Comparison of ENCODE assay signal across 3 fruit fly cellular contexts in genomic region chr2L:13928461-13928860, dm6.
TF ChIP-seq lines count a peak whose summit lies in the region.

No protein-coding gene starts in this region.

- no peak for TF ChIP-seq CTCF in whole organism, embryonic (GFP tag; optimal IDR thresholded peaks at IDR 0.05; lab: Kevin White, UChicago)

TF ChIP-seq in whole organism, embryonic, 481 proteins besides CTCF, POLR2A, EP300 and RAD21 (continues in another document):
- TF ChIP-seq CG10543 (GFP tag; optimal IDR thresholded peaks at IDR 0.05; lab: Kevin White, UChicago) (no peak), exex (tag; optimal IDR thresholded peaks at IDR 0.05; lab: Kevin White, UChicago) (no peak), zen2 (GFP tag; IDR thresholded peaks at IDR 0.05; lab: Robert Waterston, UW; ENCODE audit: partially characterized antibody) (no peak), Sry-δ (GFP tag; optimal IDR thresholded peaks at IDR 0.05; lab: Kevin White, UChicago) (no peak), CG11504 (tag; optimal IDR thresholded peaks at IDR 0.05; lab: Kevin White, UChicago) (peak; percentile 3), Drgx (GFP tag; IDR thresholded peaks at IDR 0.05; lab: Robert Waterston, UW) (peak; percentile 39; the same call in 1 of the 2 replicates), CG9215 (GFP tag; IDR thresholded peaks at IDR 0.05; lab: Robert Waterston, UW) (no peak), BEAF-32 (GFP tag; optimal IDR thresholded peaks at IDR 0.05; lab: Kevin White, UChicago) (no peak), CG31224 (GFP tag; IDR thresholded peaks at IDR 0.05; lab: Robert Waterston, UW) (no peak), CG14441 (GFP tag; IDR thresholded peaks at IDR 0.05; lab: Robert Waterston, UW) (0 out of 2 replicates have a peak, but pooled peaks have one; percentile 19), CG17186 (GFP tag; optimal IDR thresholded peaks at IDR 0.05; lab: Kevin White, UChicago) (no peak), Taf1 (GFP tag; IDR thresholded peaks at IDR 0.05; lab: Robert Waterston, UW) (no peak), croc (GFP tag; conservative IDR thresholded peaks at IDR 0.05; lab: Robert Waterston, UW) (no peak), CG4282 (GFP tag; optimal IDR thresholded peaks at IDR 0.05; lab: Kevin White, UChicago) (no peak), CG33557 (GFP tag; optimal IDR thresholded peaks at IDR 0.05; lab: Kevin White, UChicago) (no peak), zfh2 (GFP tag; optimal IDR thresholded peaks at IDR 0.05; lab: Kevin White, UChicago) (no peak), fru (optimal IDR thresholded peaks at IDR 0.05; lab: Kevin White, UChicago) (no peak), gt (GFP tag; IDR thresholded peaks at IDR 0.05; lab: Robert Waterston, UW) (no peak), CG9727 (GFP tag; optimal IDR thresholded peaks at IDR 0.05; lab: Kevin White, UChicago) (no peak), zen (tag; optimal IDR thresholded peaks at IDR 0.05; lab: Kevin White, UChicago) (peak; percentile 14), Mes4 (GFP tag; optimal IDR thresholded peaks at IDR 0.05; lab: Kevin White, UChicago) (no peak), CG31365 (tag; optimal IDR thresholded peaks at IDR 0.05; lab: Kevin White, UChicago) (no peak), pum (GFP tag; optimal IDR thresholded peaks at IDR 0.05; lab: Kevin White, UChicago) (no peak), CG18476 (GFP tag; optimal IDR thresholded peaks at IDR 0.05; lab: Kevin White, UChicago) (peak; percentile 62), Sox100B (GFP tag; optimal IDR thresholded peaks at IDR 0.05; lab: Kevin White, UChicago) (no peak), Blimp-1 (GFP tag; optimal IDR thresholded peaks at IDR 0.05; lab: Kevin White, UChicago) (no peak), CG17359 (tag; optimal IDR thresholded peaks at IDR 0.05; lab: Kevin White, UChicago) (no peak), CG14667 (GFP tag; IDR thresholded peaks at IDR 0.05; lab: Robert Waterston, UW) (no peak), CG14965 (GFP tag; optimal IDR thresholded peaks at IDR 0.05; lab: Kevin White, UChicago; ENCODE audit: borderline replicate concordance) (no peak), ems (GFP tag; optimal IDR thresholded peaks at IDR 0.05; lab: Kevin White, UChicago) (no peak), Nf-YB (GFP tag; optimal IDR thresholded peaks at IDR 0.05; lab: Kevin White, UChicago) (no peak)

TF ChIP-seq in whole organism, prepupa, 60 proteins besides CTCF, POLR2A, EP300 and RAD21:
- TF ChIP-seq fkh (GFP tag; optimal IDR thresholded peaks at IDR 0.05; lab: Kevin White, UChicago) (no peak), CG6276 (GFP tag; optimal IDR thresholded peaks at IDR 0.05; lab: Kevin White, UChicago) (peak; percentile 63), fd59A (GFP tag; optimal IDR thresholded peaks at IDR 0.05; lab: Kevin White, UChicago) (no peak), CG32006 (GFP tag; optimal IDR thresholded peaks at IDR 0.05; lab: Kevin White, UChicago) (peak; percentile 12), net (GFP tag; optimal IDR thresholded peaks at IDR 0.05; lab: Kevin White, UChicago) (peak; percentile 6), Eip78C (GFP tag; lab: Kevin White, UChicago) (peak; percentile 55), lz (GFP tag; optimal IDR thresholded peaks at IDR 0.05; lab: Kevin White, UChicago) (no peak), CG15336 (GFP tag; IDR thresholded peaks at IDR 0.05; lab: Robert Waterston, UW) (peak; percentile 61), CG6792 (GFP tag; optimal IDR thresholded peaks at IDR 0.05; lab: Kevin White, UChicago) (no peak), salr (GFP tag; optimal IDR thresholded peaks at IDR 0.05; lab: Kevin White, UChicago) (no peak)

TF ChIP-seq in whole organism, pupa, 21 proteins besides CTCF, POLR2A, EP300 and RAD21:
- no peak for TF ChIP-seq Ets98B (GFP tag; IDR thresholded peaks at IDR 0.05; lab: Robert Waterston, UW)
- TF ChIP-seq CG14655 (GFP tag; optimal IDR thresholded peaks at IDR 0.05; lab: Kevin White, UChicago): peak; percentile 30
- peak; percentile 34; the same call in 1 of the 2 replicates for TF ChIP-seq rn (GFP tag; IDR thresholded peaks at IDR 0.05; lab: Robert Waterston, UW)
- TF ChIP-seq CG4496 (GFP tag; IDR thresholded peaks at IDR 0.05; lab: Robert Waterston, UW): peak; percentile 15; the same call in 1 of the 3 replicates
- TF ChIP-seq CG32121 (GFP tag; IDR thresholded peaks at IDR 0.05; lab: Robert Waterston, UW): 0 out of 2 replicates have a peak, but pooled peaks have one; percentile 16
